Worm (Caenorhabditis elegans) whole organism, early embryonic: Measurements from ENCODE around the gene F26F4.9.

Experiments used
- ama-1 ChIP-seq: fragments of 150-350 bp; optimal IDR thresholded peaks from 2 replicates; lab custom pipeline; 2014
- ceh-36 ChIP-seq: sonication (generic microtip); optimal IDR thresholded peaks from 2 replicates; lab custom pipeline; 2016; ENCODE audit warnings: missing genetic modification characterization, inconsistent platforms, missing compliant biosample characterization
- ets-7 ChIP-seq: sonication (generic microtip); optimal IDR thresholded peaks from 2 replicates; lab custom pipeline; 2016; ENCODE audit warnings: missing genotype, missing genetic modification characterization, missing compliant biosample characterization
- hnd-1 ChIP-seq: sonication (generic microtip); optimal IDR thresholded peaks from 2 replicates; lab custom pipeline; 2016; ENCODE audit warnings: missing genetic modification characterization, missing compliant biosample characterization

DNA sequence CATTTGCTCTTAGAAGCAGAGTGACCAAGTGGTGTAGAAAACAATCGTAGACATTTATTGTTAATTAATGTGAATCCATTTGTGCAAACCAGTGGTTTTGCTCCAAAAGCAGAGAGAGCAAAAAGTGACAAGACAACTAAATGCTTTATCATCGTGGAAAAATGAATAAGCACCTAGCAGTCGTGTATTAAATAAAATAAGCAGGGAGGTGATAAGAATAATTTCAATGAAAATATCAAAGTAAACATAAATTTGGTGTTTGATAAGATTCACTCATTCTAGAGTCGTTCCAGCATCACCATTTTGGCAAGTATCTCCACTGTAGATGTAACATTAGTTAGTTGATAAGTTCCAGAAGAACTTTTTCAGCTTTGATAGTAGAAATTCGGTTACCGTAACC is 25.0 kb downstream of the F26F4.9 start, which contains the start of gene clec-6:
- no peak for TF ChIP-seq hnd-1 (tag; lab: Kevin White, UChicago)
- no peak for TF ChIP-seq ama-1 (lab: Kevin White, UChicago)
- no peak for TF ChIP-seq ets-7 (tag; lab: Kevin White, UChicago)
- TF ChIP-seq ceh-36 (tag; lab: Kevin White, UChicago) = no peak
